Worm (Caenorhabditis elegans): Measurements from ENCODE around the gene tomm-20.
A peak's percentile ranks its signal among the peaks of the same experiment; 100 is the strongest.

- TF ChIP-seq lsy-2 (tag; optimal IDR thresholded peaks at IDR 0.05) (no peak), mdl-1 (tag; optimal IDR thresholded peaks at IDR 0.05) (peak in 1 of 2 experiments; percentile 17), tbx-2 (tag; optimal IDR thresholded peaks at IDR 0.05) (no peak), jun-1 (tag; optimal IDR thresholded peaks at IDR 0.05) (no peak)
Observed at ce11 chrV:12296794-12297193, 46.5 kb downstream of the tomm-20 start.

Measured in whole organism, L1 larva.